Worm (Caenorhabditis elegans): ENCODE measurements around the gene rap-2.

rap-2 gene

ce11 chrV:15058965-15059364, 4.9 kb downstream of the rap-2 start:
- no peak for TF ChIP-seq F26F4.8 (GFP tag; conservative IDR thresholded peaks at IDR 0.05)
- TF ChIP-seq lim-7 (GFP tag; IDR thresholded peaks at IDR 0.05), result no peak
- no peak for TF ChIP-seq tag-97 (GFP tag; IDR thresholded peaks at IDR 0.05)
- TF ChIP-seq nhr-28 (tag; optimal IDR thresholded peaks at IDR 0.05), result no peak
- no peak for TF ChIP-seq ZK546.5 (tag; optimal IDR thresholded peaks at IDR 0.05)
- TF ChIP-seq nhr-237 (tag; optimal IDR thresholded peaks at IDR 0.05), result no peak

ce11 chrV:15058423-15058822, 5.5 kb downstream of the rap-2 start:
- TF ChIP-seq unc-62 (GFP tag; optimal IDR thresholded peaks at IDR 0.05 in 1 of 2) (peak in 1 of 2 experiments; percentile 98), unc-62 (tag; optimal IDR thresholded peaks at IDR 0.05) (no peak), nhr-41 (GFP tag; IDR thresholded peaks at IDR 0.05) (no peak)

- TF ChIP-seq ceh-32 (tag; optimal IDR thresholded peaks at IDR 0.05; ENCODE audit: poor library complexity) (no peak), unc-130 (GFP tag; optimal IDR thresholded peaks at IDR 0.05) (no peak), nhr-41 (GFP tag; IDR thresholded peaks at IDR 0.05) (no peak), hif-1 (tag; optimal IDR thresholded peaks at IDR 0.05) (no peak), nhr-11 (tag; optimal IDR thresholded peaks at IDR 0.05) (no peak), aha-1 (tag) (peak; percentile 92), zag-1 (tag; optimal IDR thresholded peaks at IDR 0.05) (no peak), ceh-44 (GFP tag; IDR thresholded peaks at IDR 0.05) (no peak)
Observed at ce11 chrV:15057724-15058123, 6.2 kb downstream of the rap-2 start.

- TF ChIP-seq lin-15B (tag; optimal IDR thresholded peaks at IDR 0.05), result no peak
- TF ChIP-seq daf-8 (GFP tag; IDR thresholded peaks at IDR 0.05), result no peak
- TF ChIP-seq F44E2.7 (GFP tag; IDR thresholded peaks at IDR 0.05), result no peak
- TF ChIP-seq mdl-1 (tag; optimal IDR thresholded peaks at IDR 0.05), result no peak
- TF ChIP-seq zfp-2 (tag; optimal IDR thresholded peaks at IDR 0.05), result no peak
- 0 out of 2 replicates have a peak, but pooled peaks have one; percentile 24 for TF ChIP-seq egl-43 (GFP tag; IDR thresholded peaks at IDR 0.05)
- TF ChIP-seq hmg-1.1 (GFP tag; IDR thresholded peaks at IDR 0.05), result no peak
- TF ChIP-seq spr-3 (GFP tag; optimal IDR thresholded peaks at IDR 0.05), result no peak
Observed at ce11 chrV:15056346-15056839, 7.5 kb downstream of the rap-2 start.

ce11 chrV:15055873-15056272, 8.0 kb downstream of the rap-2 start, which contains the start of gene C25D7.16:
Gene C25D7.16, plus strand, starts transcription at chrV:15056173.
- TF ChIP-seq aha-1 (tag) (peak; percentile 49), nhr-76 (tag; optimal IDR thresholded peaks at IDR 0.05) (no peak)

- TF ChIP-seq rbr-2 (tag; optimal IDR thresholded peaks at IDR 0.05) (no peak), ceh-32 (tag; optimal IDR thresholded peaks at IDR 0.05; ENCODE audit: poor library complexity) (no peak), snpc-4 (tag; optimal IDR thresholded peaks at IDR 0.05) (no peak), aha-1 (tag) (peak; percentile 91), unc-130 (GFP tag; optimal IDR thresholded peaks at IDR 0.05) (no peak)
Observed at ce11 chrV:15054733-15055132, 9.2 kb downstream of the rap-2 start.

- TF ChIP-seq lin-15B (tag; optimal IDR thresholded peaks at IDR 0.05) (no peak), lim-7 (GFP tag; IDR thresholded peaks at IDR 0.05) (no peak), nhr-111 (GFP tag; optimal IDR thresholded peaks at IDR 0.05) (no peak), D1046.2 (GFP tag; IDR thresholded peaks at IDR 0.05) (no peak), F37D6.2 (tag; optimal IDR thresholded peaks at IDR 0.05) (no peak), fos-1 (tag; optimal IDR thresholded peaks at IDR 0.05) (no peak), php-3 (GFP tag; IDR thresholded peaks at IDR 0.05) (no peak), rbr-2 (tag; optimal IDR thresholded peaks at IDR 0.05) (no peak), daf-19 (GFP tag; conservative IDR thresholded peaks at IDR 0.05) (no peak), lin-39 (tag; optimal IDR thresholded peaks at IDR 0.05) (no peak), hmg-1.1 (GFP tag; IDR thresholded peaks at IDR 0.05) (no peak), daf-12 (tag; optimal IDR thresholded peaks at IDR 0.05) (no peak), ceh-28 (tag; optimal IDR thresholded peaks at IDR 0.05) (no peak), nhr-28 (tag; optimal IDR thresholded peaks at IDR 0.05) (peak; percentile 43), dmd-9 (GFP tag; IDR thresholded peaks at IDR 0.05) (no peak), set-16 (GFP tag; IDR thresholded peaks at IDR 0.05) (no peak), lir-3 (tag; optimal IDR thresholded peaks at IDR 0.05) (no peak), lin-38 (GFP tag; IDR thresholded peaks at IDR 0.05) (no peak), zip-2 (tag; optimal IDR thresholded peaks at IDR 0.05) (peak; percentile 82)
Observed at ce11 chrV:15052368-15052767, 11.5 kb downstream of the rap-2 start, which contains the start of the genes fbxa-82 and C25D7.5. Gene fbxa-82, minus strand, starts transcription at chrV:15052530. Gene C25D7.5, plus strand, starts transcription at chrV:15052650.

Data from whole organism, L4 larva.